Worm (Caenorhabditis elegans): ENCODE data around the gene K07F5.22.

DNA sequence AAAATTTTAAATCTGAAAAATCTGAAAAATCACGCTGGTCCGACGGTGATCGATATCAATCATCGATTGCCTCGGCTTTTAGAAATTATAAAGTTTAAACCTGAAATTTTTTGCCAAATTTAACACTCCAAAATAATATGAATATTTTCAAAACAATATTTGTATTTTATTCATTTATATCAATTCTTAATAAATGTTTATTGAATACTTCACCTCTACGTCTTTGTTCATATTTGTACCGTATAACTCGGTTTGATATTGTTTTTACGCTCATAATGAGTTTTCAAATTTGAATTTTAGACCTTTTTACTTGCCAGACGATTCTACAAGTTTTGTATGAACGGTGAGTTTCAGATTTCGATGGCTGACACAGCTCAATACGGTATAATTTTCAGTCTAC lies at the start of gene K07F5.22, which contains the start of gene K07F5.15:
- TF ChIP-seq fkh-10 (GFP tag; optimal IDR thresholded peaks at IDR 0.05): no peak
- TF ChIP-seq pha-4 (tag; optimal IDR thresholded peaks at IDR 0.05): no peak
- TF ChIP-seq eyg-1 (tag; optimal IDR thresholded peaks at IDR 0.05): no peak
- no peak for TF ChIP-seq rnt-1 (tag; optimal IDR thresholded peaks at IDR 0.05)
- no peak for TF ChIP-seq elt-2 (tag; optimal IDR thresholded peaks at IDR 0.05)
- TF ChIP-seq pros-1 (tag; optimal IDR thresholded peaks at IDR 0.05): no peak
- no peak for TF ChIP-seq dmd-4 (tag; optimal IDR thresholded peaks at IDR 0.05; ENCODE audit: borderline replicate concordance)
- no peak for TF ChIP-seq pat-9 (tag; optimal IDR thresholded peaks at IDR 0.05)
- no peak for TF ChIP-seq nfya-1 (tag; optimal IDR thresholded peaks at IDR 0.05)
- no peak for TF ChIP-seq zip-5 (tag; optimal IDR thresholded peaks at IDR 0.05)
- no peak for TF ChIP-seq ceh-22 (tag; optimal IDR thresholded peaks at IDR 0.05)
- no peak for TF ChIP-seq F13H6.1 (tag; optimal IDR thresholded peaks at IDR 0.05)

All from whole organism, late embryonic.